Worm (Caenorhabditis elegans) whole organism, L2 larva: ENCODE results near the gene F07E5.9.

Source experiments
- ZK546.5 ChIP-seq: sonication (generic microtip); optimal IDR thresholded peaks from 2 replicates; lab custom pipeline; 2017; ENCODE audit warnings: missing biosample characterization, missing genetic modification characterization
- ama-1 ChIP-seq: fragments of 150-350 bp; optimal IDR thresholded peaks from 2 replicates; lab custom pipeline; 2018; ENCODE audit warnings: inconsistent platforms
- blmp-1 ChIP-seq: sonication (generic microtip); optimal IDR thresholded peaks from 2 replicates; lab custom pipeline; 2017; ENCODE audit warnings: missing genetic modification characterization, mild to moderate bottlenecking, missing compliant biosample characterization, antibody characterized with exemption, moderate library complexity; ENCODE audit not compliant: insufficient read depth
- dmd-4 ChIP-seq: sonication (generic microtip); optimal IDR thresholded peaks from 2 replicates; lab custom pipeline; 2017; ENCODE audit warnings: missing biosample characterization, missing genetic modification characterization
- egl-27 ChIP-seq: sonication (generic microtip); optimal IDR thresholded peaks from 3 replicates; lab custom pipeline; 2017; ENCODE audit warnings: missing biosample characterization, missing genetic modification reagents, missing genetic modification characterization
- elt-1 ChIP-seq: fragments of 150-350 bp; optimal IDR thresholded peaks from 2 replicates; lab custom pipeline; 2014; ENCODE audit warnings: missing biosample characterization, missing genetic modification characterization
- elt-3 ChIP-seq: sonication (generic microtip); optimal IDR thresholded peaks from 2 replicates; lab custom pipeline; 2017; ENCODE audit warnings: missing biosample characterization, missing genetic modification characterization
- fos-1 ChIP-seq: fragments of 150-350 bp; optimal IDR thresholded peaks from 2 replicates; lab custom pipeline; 2014; ENCODE audit warnings: missing biosample characterization, missing genetic modification characterization
- lin-11 ChIP-seq: fragments of 150-350 bp; sonication (generic microtip); optimal IDR thresholded peaks from 2 replicates; lab custom pipeline; 2014; ENCODE audit warnings: missing biosample characterization, missing genetic modification characterization, inconsistent platforms, mixed read lengths
- mbf-1 ChIP-seq: sonication (generic microtip); optimal IDR thresholded peaks from 2 replicates; lab custom pipeline; 2017; ENCODE audit warnings: missing biosample characterization, missing genetic modification characterization
- nhr-10 ChIP-seq: sonication (generic microtip); optimal IDR thresholded peaks from 2 replicates; lab custom pipeline; 2017; ENCODE audit warnings: missing biosample characterization, missing genetic modification characterization
- nhr-11 ChIP-seq: fragments of 150-350 bp; optimal IDR thresholded peaks from 2 replicates; lab custom pipeline; 2014; ENCODE audit warnings: missing biosample characterization, missing genetic modification characterization
- sma-9 ChIP-seq, 2 experiments: fragments of 150-350 bp in 1 of 2; sonication (generic microtip) in 1 of 2; optimal IDR thresholded peaks; 2 replicates each; lab custom pipeline; 2014 to 2016; ENCODE audit warnings: missing genetic modification characterization in 2 of 2, mild to moderate bottlenecking in 1 of 2, missing biosample characterization in 1 of 2, missing compliant biosample characterization in 1 of 2, missing genetic modification reagents in 1 of 2, moderate library complexity in 1 of 2

DNA sequence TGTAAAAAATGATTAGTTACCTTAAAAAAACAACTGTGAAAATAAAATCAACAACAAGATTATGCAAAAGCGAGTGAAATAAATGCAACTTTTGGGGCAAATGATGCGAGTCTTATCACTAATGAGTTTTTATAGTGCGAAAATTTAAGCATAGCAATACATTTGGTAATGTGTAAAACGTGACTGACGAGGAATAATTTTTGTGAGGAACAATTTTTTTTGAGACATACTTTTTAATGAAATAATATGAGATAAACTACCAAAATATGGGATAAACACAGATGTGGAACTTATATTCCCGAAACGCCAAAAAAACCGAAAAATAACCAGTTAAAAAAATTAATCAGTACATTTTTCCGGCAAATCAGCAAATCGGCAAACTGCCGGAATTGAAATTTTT is at the start of gene F07E5.9:
- no peak for TF ChIP-seq ama-1 (lab: Kevin White, UChicago)
- TF ChIP-seq dmd-4 (tag; lab: Kevin White, UChicago), result no peak
- no peak for TF ChIP-seq mbf-1
- no peak for TF ChIP-seq nhr-10 (tag; lab: Kevin White, UChicago)
- TF ChIP-seq elt-3 (tag; lab: Kevin White, UChicago), result no peak
- TF ChIP-seq elt-1, result no peak
- no peak for TF ChIP-seq fos-1
- TF ChIP-seq egl-27, result no peak
- no peak for TF ChIP-seq ZK546.5 (tag; lab: Kevin White, UChicago)
- no peak for TF ChIP-seq sma-9 (GFP tag; optimal IDR thresholded peaks at IDR 0.05; lab: Kevin White, UChicago)
- TF ChIP-seq sma-9 (tag; optimal IDR thresholded peaks at IDR 0.05; lab: Kevin White, UChicago), result no peak
- TF ChIP-seq blmp-1 (tag; lab: Kevin White, UChicago), result no peak
- TF ChIP-seq lin-11 (tag; lab: Kevin White, UChicago), result no peak
- no peak for TF ChIP-seq nhr-11 (tag; lab: Kevin White, UChicago)
